Comparison of ENCODE assay signal across 1 fruit fly cellular context in the genomic region with DNA sequence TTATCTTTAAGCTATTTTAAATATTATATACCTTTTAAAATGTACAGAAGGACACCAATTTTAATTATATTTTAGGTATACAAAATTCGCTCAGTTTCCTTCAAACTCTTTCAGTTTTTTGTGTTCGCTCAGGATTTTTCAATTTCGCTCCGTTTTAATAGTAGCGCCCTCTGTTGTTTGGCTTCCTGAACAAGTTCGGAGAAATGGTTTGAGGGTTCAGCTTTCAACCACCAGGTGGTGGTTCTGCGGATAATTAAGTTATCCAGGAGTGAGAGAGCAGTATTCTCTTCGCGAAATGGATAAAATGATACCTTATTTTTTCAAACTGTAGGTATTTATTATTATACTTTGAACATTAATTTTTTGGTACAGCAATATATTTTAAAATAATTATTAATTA.
TF ChIP-seq lines count a peak whose summit lies in the region.

No protein-coding gene starts in this region.

TF ChIP-seq in whole organism, embryonic, 481 proteins besides CTCF, POLR2A, EP300 and RAD21 (continued from another document and continues in another):
- TF ChIP-seq ab (GFP tag; optimal IDR thresholded peaks at IDR 0.05; lab: Kevin White, UChicago), result no peak
- no peak for TF ChIP-seq CG10147 (GFP tag; optimal IDR thresholded peaks at IDR 0.05; lab: Kevin White, UChicago)
- peak; percentile 66 for TF ChIP-seq CG10267 (tag; optimal IDR thresholded peaks at IDR 0.05; lab: Kevin White, UChicago)
- TF ChIP-seq Scr (GFP tag; IDR thresholded peaks at IDR 0.05; lab: Robert Waterston, UW; ENCODE audit: partially characterized antibody), result no peak
- TF ChIP-seq MBD-R2 (GFP tag; IDR thresholded peaks at IDR 0.05; lab: Robert Waterston, UW), result no peak
- no peak for TF ChIP-seq CG7987 (GFP tag; optimal IDR thresholded peaks at IDR 0.05; lab: Kevin White, UChicago)
- TF ChIP-seq Pdp1 (GFP tag; optimal IDR thresholded peaks at IDR 0.05; lab: Kevin White, UChicago), result peak in 1 of 2 experiments; percentile 62
- no peak for TF ChIP-seq mirr (GFP tag; optimal IDR thresholded peaks at IDR 0.05; lab: Kevin White, UChicago)
- peak; percentile 45 for TF ChIP-seq repo (GFP tag; optimal IDR thresholded peaks at IDR 0.05; lab: Kevin White, UChicago)
- TF ChIP-seq bigmax (GFP tag; optimal IDR thresholded peaks at IDR 0.05; lab: Kevin White, UChicago), result no peak
- peak; percentile 79 for TF ChIP-seq lab (GFP tag; optimal IDR thresholded peaks at IDR 0.05; lab: Kevin White, UChicago)
- TF ChIP-seq CG6254 (GFP tag; optimal IDR thresholded peaks at IDR 0.05; lab: Kevin White, UChicago), result peak; percentile 85
- TF ChIP-seq CG30431 (GFP tag; optimal IDR thresholded peaks at IDR 0.05; lab: Kevin White, UChicago), result peak; percentile 55
- TF ChIP-seq pros (GFP tag; optimal IDR thresholded peaks at IDR 0.05; lab: Kevin White, UChicago), result no peak
- peak; percentile 82 for TF ChIP-seq NfI (GFP tag; optimal IDR thresholded peaks at IDR 0.05; lab: Kevin White, UChicago)
- peak; percentile 60 for TF ChIP-seq H15 (GFP tag; IDR thresholded peaks at IDR 0.05; lab: Robert Waterston, UW)
- TF ChIP-seq CG2120 (GFP tag; optimal IDR thresholded peaks at IDR 0.05; lab: Kevin White, UChicago), result no peak
- TF ChIP-seq insv (GFP tag; optimal IDR thresholded peaks at IDR 0.05; lab: Kevin White, UChicago), result peak in 1 of 2 experiments; percentile 65
- TF ChIP-seq schlank (tag; optimal IDR thresholded peaks at IDR 0.05; lab: Kevin White, UChicago), result no peak
- TF ChIP-seq CG2199 (GFP tag; IDR thresholded peaks at IDR 0.05; lab: Robert Waterston, UW), result no peak
- TF ChIP-seq Hmr (GFP tag; optimal IDR thresholded peaks at IDR 0.05; lab: Kevin White, UChicago), result peak; percentile 65
- TF ChIP-seq Ada2b (GFP tag; IDR thresholded peaks at IDR 0.05; lab: Robert Waterston, UW), result peak; percentile 56; the same call in 1 of the 2 replicates
- peak; percentile 45 to 65 for TF ChIP-seq dpn (GFP tag; optimal IDR thresholded peaks at IDR 0.05; lab: Kevin White, UChicago)
- peak; percentile 73 for TF ChIP-seq kah (GFP tag; optimal IDR thresholded peaks at IDR 0.05; lab: Kevin White, UChicago)
- TF ChIP-seq CG17829 (tag; optimal IDR thresholded peaks at IDR 0.05; lab: Kevin White, UChicago), result peak; percentile 75
- peak; percentile 14 for TF ChIP-seq CG10274 (GFP tag; optimal IDR thresholded peaks at IDR 0.05; lab: Kevin White, UChicago)
- TF ChIP-seq luna (GFP tag; optimal IDR thresholded peaks at IDR 0.05; lab: Kevin White, UChicago), result no peak
- no peak; the same call in 1 of the 2 replicates for TF ChIP-seq CG14667 (GFP tag; IDR thresholded peaks at IDR 0.05; lab: Robert Waterston, UW)
- no peak for TF ChIP-seq CG10321 (GFP tag; IDR thresholded peaks at IDR 0.05; lab: Robert Waterston, UW)
- TF ChIP-seq tup (GFP tag; optimal IDR thresholded peaks at IDR 0.05; lab: Kevin White, UChicago), result no peak
- peak; percentile 48 for TF ChIP-seq CG12104 (GFP tag; optimal IDR thresholded peaks at IDR 0.05; lab: Kevin White, UChicago)
- TF ChIP-seq CG7786 (GFP tag; optimal IDR thresholded peaks at IDR 0.05; lab: Kevin White, UChicago), result peak; percentile 10
- no peak for TF ChIP-seq CG32772 (GFP tag; IDR thresholded peaks at IDR 0.05; lab: Robert Waterston, UW)
- TF ChIP-seq CG3065 (GFP tag; optimal IDR thresholded peaks at IDR 0.05; lab: Kevin White, UChicago), result peak; percentile 44
- TF ChIP-seq Asciz (GFP tag; optimal IDR thresholded peaks at IDR 0.05; lab: Kevin White, UChicago), result peak; percentile 77
- no peak for TF ChIP-seq cg (GFP tag; optimal IDR thresholded peaks at IDR 0.05; lab: Kevin White, UChicago)
- no peak for TF ChIP-seq CG15073 (GFP tag; optimal IDR thresholded peaks at IDR 0.05; lab: Kevin White, UChicago)
- TF ChIP-seq Trl (optimal IDR thresholded peaks at IDR 0.05; lab: Kevin White, UChicago), result peak in 1 of 2 experiments; percentile 44
- peak; percentile 73 for TF ChIP-seq Trl (GFP tag; optimal IDR thresholded peaks at IDR 0.05; lab: Kevin White, UChicago)
- peak; percentile 13 for TF ChIP-seq Myb (GFP tag; optimal IDR thresholded peaks at IDR 0.05; lab: Kevin White, UChicago)
- TF ChIP-seq bcd (GFP tag; optimal IDR thresholded peaks at IDR 0.05; lab: Kevin White, UChicago), result peak; percentile 50
- no peak for TF ChIP-seq Bgb (GFP tag; IDR thresholded peaks at IDR 0.05; lab: Robert Waterston, UW; ENCODE audit: partially characterized antibody)
- TF ChIP-seq rib (GFP tag; IDR thresholded peaks at IDR 0.05; lab: Robert Waterston, UW), result no peak
- TF ChIP-seq Blimp-1 (GFP tag; optimal IDR thresholded peaks at IDR 0.05; lab: Kevin White, UChicago), result no peak
- peak; percentile 73 for TF ChIP-seq CG17328 (GFP tag; IDR thresholded peaks at IDR 0.05; lab: Robert Waterston, UW)
- no peak for TF ChIP-seq HLH4C (GFP tag; IDR thresholded peaks at IDR 0.05; lab: Robert Waterston, UW; ENCODE audit: partially characterized antibody)
- TF ChIP-seq C15 (GFP tag; IDR thresholded peaks at IDR 0.05; lab: Robert Waterston, UW), result no peak
- TF ChIP-seq Sry-β (GFP tag; optimal IDR thresholded peaks at IDR 0.05; lab: Kevin White, UChicago), result peak; percentile 60
- TF ChIP-seq inv (GFP tag; IDR thresholded peaks at IDR 0.05; lab: Robert Waterston, UW; ENCODE audit: partially characterized antibody), result no peak
- 0 out of 2 replicates have a peak, but pooled peaks have one; percentile 6 for TF ChIP-seq ranshi (GFP tag; IDR thresholded peaks at IDR 0.05; lab: Robert Waterston, UW)
- TF ChIP-seq CG18619 (GFP tag; optimal IDR thresholded peaks at IDR 0.05; lab: Kevin White, UChicago), result peak; percentile 55
- no peak for TF ChIP-seq PHDP (tag; optimal IDR thresholded peaks at IDR 0.05; lab: Kevin White, UChicago)
- no peak for TF ChIP-seq Gsc (GFP tag; IDR thresholded peaks at IDR 0.05; lab: Robert Waterston, UW)
- TF ChIP-seq tx (GFP tag; optimal IDR thresholded peaks at IDR 0.05; lab: Kevin White, UChicago), result no peak
- TF ChIP-seq BEAF-32 (GFP tag; optimal IDR thresholded peaks at IDR 0.05; lab: Kevin White, UChicago), result no peak
- TF ChIP-seq D19B (GFP tag; optimal IDR thresholded peaks at IDR 0.05; lab: Kevin White, UChicago), result no peak
- no peak for TF ChIP-seq HmgZ (tag; optimal IDR thresholded peaks at IDR 0.05; lab: Kevin White, UChicago)
- peak; percentile 73 for TF ChIP-seq CG17802 (tag; optimal IDR thresholded peaks at IDR 0.05; lab: Kevin White, UChicago)
- TF ChIP-seq crol (GFP tag; IDR thresholded peaks at IDR 0.05; lab: Robert Waterston, UW), result no peak
- TF ChIP-seq sc (optimal IDR thresholded peaks at IDR 0.05; lab: Kevin White, UChicago), result no peak
- TF ChIP-seq sc (GFP tag; optimal IDR thresholded peaks at IDR 0.05; lab: Kevin White, UChicago), result peak; percentile 73
- TF ChIP-seq maf-S (GFP tag; optimal IDR thresholded peaks at IDR 0.05; lab: Kevin White, UChicago), result peak; percentile 39
- TF ChIP-seq pho (GFP tag; optimal IDR thresholded peaks at IDR 0.05; lab: Kevin White, UChicago), result no peak
- no peak for TF ChIP-seq CG11695 (GFP tag; IDR thresholded peaks at IDR 0.05; lab: Robert Waterston, UW)
- no peak; the same call in 1 of the 2 replicates for TF ChIP-seq CG5953 (GFP tag; IDR thresholded peaks at IDR 0.05; lab: Robert Waterston, UW)
- peak; percentile 74 for TF ChIP-seq Meics (GFP tag; optimal IDR thresholded peaks at IDR 0.05; lab: Kevin White, UChicago)
- no peak for TF ChIP-seq CG14014 (GFP tag; IDR thresholded peaks at IDR 0.05; lab: Robert Waterston, UW)
- TF ChIP-seq CG12299 (tag; optimal IDR thresholded peaks at IDR 0.05; lab: Kevin White, UChicago), result no peak
- no peak for TF ChIP-seq CG7556 (GFP tag; optimal IDR thresholded peaks at IDR 0.05; lab: Kevin White, UChicago)
- TF ChIP-seq gsb (GFP tag; IDR thresholded peaks at IDR 0.05; lab: Robert Waterston, UW), result no peak
- TF ChIP-seq CG15011 (GFP tag; optimal IDR thresholded peaks at IDR 0.05; lab: Kevin White, UChicago), result peak; percentile 31
- TF ChIP-seq CG6765 (GFP tag; optimal IDR thresholded peaks at IDR 0.05; lab: Kevin White, UChicago), result peak; percentile 77
- no peak for TF ChIP-seq CG2129 (GFP tag; IDR thresholded peaks at IDR 0.05; lab: Robert Waterston, UW; ENCODE audit: partially characterized antibody)
- peak; percentile 79 for TF ChIP-seq CG2875 (GFP tag; optimal IDR thresholded peaks at IDR 0.05; lab: Kevin White, UChicago)
- peak; percentile 63 for TF ChIP-seq Max (GFP tag; optimal IDR thresholded peaks at IDR 0.05; lab: Kevin White, UChicago)
- TF ChIP-seq CG8359 (GFP tag; optimal IDR thresholded peaks at IDR 0.05; lab: Kevin White, UChicago; ENCODE audit: borderline replicate concordance), result peak; percentile 77
- no peak for TF ChIP-seq GATAe (GFP tag; conservative IDR thresholded peaks at IDR 0.05; lab: Robert Waterston, UW)
- no peak for TF ChIP-seq Side (GFP tag; optimal IDR thresholded peaks at IDR 0.05; lab: Kevin White, UChicago)
- no peak for TF ChIP-seq Opbp (GFP tag; IDR thresholded peaks at IDR 0.05; lab: Robert Waterston, UW; ENCODE audit: partially characterized antibody)
- TF ChIP-seq fd96Cb (tag; optimal IDR thresholded peaks at IDR 0.05; lab: Kevin White, UChicago), result peak; percentile 42
- no peak for TF ChIP-seq ttk (GFP tag; IDR thresholded peaks at IDR 0.05; lab: Robert Waterston, UW)
- peak; percentile 48 for TF ChIP-seq phol (tag; optimal IDR thresholded peaks at IDR 0.05; lab: Kevin White, UChicago)
- TF ChIP-seq Rx (GFP tag; IDR thresholded peaks at IDR 0.05; lab: Robert Waterston, UW), result peak; percentile 48; the same call in 1 of the 2 replicates
- no peak for TF ChIP-seq CG7372 (GFP tag; IDR thresholded peaks at IDR 0.05; lab: Robert Waterston, UW)
- no peak for TF ChIP-seq CHES-1-like (GFP tag; optimal IDR thresholded peaks at IDR 0.05; lab: Kevin White, UChicago)
- no peak for TF ChIP-seq z (GFP tag; IDR thresholded peaks at IDR 0.05; lab: Robert Waterston, UW)
- no peak for TF ChIP-seq D19A (tag; optimal IDR thresholded peaks at IDR 0.05; lab: Kevin White, UChicago)
- peak; percentile 68 for TF ChIP-seq ATbp (GFP tag; optimal IDR thresholded peaks at IDR 0.05; lab: Kevin White, UChicago)
- peak; percentile 10 for TF ChIP-seq mam (GFP tag; optimal IDR thresholded peaks at IDR 0.05; lab: Kevin White, UChicago)
- TF ChIP-seq HHEX (GFP tag; optimal IDR thresholded peaks at IDR 0.05; lab: Kevin White, UChicago), result peak; percentile 73
- TF ChIP-seq nerfin-1 (tag; optimal IDR thresholded peaks at IDR 0.05; lab: Kevin White, UChicago), result no peak
- no peak for TF ChIP-seq Oaz (GFP tag; IDR thresholded peaks at IDR 0.05; lab: Robert Waterston, UW)
- TF ChIP-seq CG15269 (tag; optimal IDR thresholded peaks at IDR 0.05; lab: Kevin White, UChicago), result no peak
- no peak for TF ChIP-seq twi (tag; optimal IDR thresholded peaks at IDR 0.05; lab: Kevin White, UChicago)
- TF ChIP-seq chm (GFP tag; IDR thresholded peaks at IDR 0.05; lab: Robert Waterston, UW), result peak; percentile 87
- no peak for TF ChIP-seq CG1647 (GFP tag; optimal IDR thresholded peaks at IDR 0.05; lab: Kevin White, UChicago)
- TF ChIP-seq Atf6 (GFP tag; IDR thresholded peaks at IDR 0.05; lab: Robert Waterston, UW), result no peak
- TF ChIP-seq ase (GFP tag; IDR thresholded peaks at IDR 0.05; lab: Robert Waterston, UW), result peak; percentile 55; the same call in 2 of the 3 replicates
- TF ChIP-seq CG3847 (GFP tag; IDR thresholded peaks at IDR 0.05; lab: Robert Waterston, UW), result no peak
- no peak for TF ChIP-seq grau (tag; optimal IDR thresholded peaks at IDR 0.05; lab: Kevin White, UChicago)
- TF ChIP-seq h (optimal IDR thresholded peaks at IDR 0.05; lab: Kevin White, UChicago), result peak; percentile 59
- TF ChIP-seq Ptx1 (GFP tag; IDR thresholded peaks at IDR 0.05; lab: Robert Waterston, UW), result peak; percentile 43; the same call in 1 of the 2 replicates
- TF ChIP-seq CG11247 (GFP tag; IDR thresholded peaks at IDR 0.05; lab: Robert Waterston, UW), result no peak; the same call in 1 of the 2 replicates
- TF ChIP-seq Lim3 (GFP tag; IDR thresholded peaks at IDR 0.05; lab: Robert Waterston, UW), result no peak
- TF ChIP-seq CG13624 (GFP tag; optimal IDR thresholded peaks at IDR 0.05; lab: Kevin White, UChicago), result no peak
- no peak for TF ChIP-seq CG14441 (GFP tag; IDR thresholded peaks at IDR 0.05; lab: Robert Waterston, UW)
- TF ChIP-seq CG31388 (GFP tag; optimal IDR thresholded peaks at IDR 0.05; lab: Kevin White, UChicago), result peak; percentile 15
- peak; percentile 94 for TF ChIP-seq HLHmδ (GFP tag; optimal IDR thresholded peaks at IDR 0.05; lab: Kevin White, UChicago)
- TF ChIP-seq CG10959 (GFP tag; IDR thresholded peaks at IDR 0.05; lab: Robert Waterston, UW), result peak; percentile 74
- no peak for TF ChIP-seq grn (GFP tag; optimal IDR thresholded peaks at IDR 0.05; lab: Kevin White, UChicago)
- TF ChIP-seq Sry-δ (GFP tag; optimal IDR thresholded peaks at IDR 0.05; lab: Kevin White, UChicago), result no peak
- TF ChIP-seq CG1602 (GFP tag; optimal IDR thresholded peaks at IDR 0.05; lab: Kevin White, UChicago), result peak; percentile 51
- TF ChIP-seq tap (tag; optimal IDR thresholded peaks at IDR 0.05; lab: Kevin White, UChicago), result no peak
- no peak for TF ChIP-seq sug (tag; optimal IDR thresholded peaks at IDR 0.05; lab: Kevin White, UChicago)
- TF ChIP-seq Jarid2 (GFP tag; optimal IDR thresholded peaks at IDR 0.05; lab: Kevin White, UChicago), result peak; percentile 66
- peak; percentile 13 for TF ChIP-seq trh (GFP tag; optimal IDR thresholded peaks at IDR 0.05; lab: Kevin White, UChicago)
- TF ChIP-seq wdn (GFP tag; IDR thresholded peaks at IDR 0.05; lab: Robert Waterston, UW), result no peak
- TF ChIP-seq esg (GFP tag; conservative IDR thresholded peaks at IDR 0.05; lab: Robert Waterston, UW), result no peak
- TF ChIP-seq Hr3 (GFP tag; optimal IDR thresholded peaks at IDR 0.05; lab: Kevin White, UChicago), result peak; percentile 45
- no peak for TF ChIP-seq gcm2 (GFP tag; optimal IDR thresholded peaks at IDR 0.05; lab: Kevin White, UChicago)
- TF ChIP-seq fu2 (GFP tag; optimal IDR thresholded peaks at IDR 0.05; lab: Kevin White, UChicago), result no peak
- no peak for TF ChIP-seq CG17612 (GFP tag; IDR thresholded peaks at IDR 0.05; lab: Robert Waterston, UW)
- 0 out of 2 replicates have a peak, but pooled peaks have one; percentile 32 for TF ChIP-seq HLH3B (GFP tag; IDR thresholded peaks at IDR 0.05; lab: Robert Waterston, UW)
- TF ChIP-seq Chrac-16 (GFP tag; optimal IDR thresholded peaks at IDR 0.05; lab: Kevin White, UChicago), result peak; percentile 62
- no peak for TF ChIP-seq Doc3 (GFP tag; IDR thresholded peaks at IDR 0.05; lab: Robert Waterston, UW; ENCODE audit: partially characterized antibody)
- no peak for TF ChIP-seq CG9876 (GFP tag; optimal IDR thresholded peaks at IDR 0.05; lab: Kevin White, UChicago)
- TF ChIP-seq her (GFP tag; optimal IDR thresholded peaks at IDR 0.05; lab: Kevin White, UChicago), result no peak
- no peak for TF ChIP-seq Ssrp (tag; optimal IDR thresholded peaks at IDR 0.05; lab: Kevin White, UChicago)
- TF ChIP-seq CG10462 (GFP tag; optimal IDR thresholded peaks at IDR 0.05; lab: Kevin White, UChicago), result peak; percentile 42
